Fruit fly (Drosophila melanogaster): ENCODE measurements around the gene hng3.
A peak's percentile ranks its signal among the peaks of the same experiment; 100 is the strongest.

hng3 gene

dm6 chr3L:778977-779376 lies 23.7 kb upstream of the hng3 start (continued):
- no peak for TF ChIP-seq D (optimal IDR thresholded peaks at IDR 0.05)
- TF ChIP-seq D (GFP tag; optimal IDR thresholded peaks at IDR 0.05): no peak
- no peak for TF ChIP-seq sc (optimal IDR thresholded peaks at IDR 0.05)
- TF ChIP-seq sc (GFP tag; optimal IDR thresholded peaks at IDR 0.05): no peak
- no peak for TF ChIP-seq CG32767 (GFP tag; IDR thresholded peaks at IDR 0.05)
- no peak for TF ChIP-seq Taf1 (GFP tag; IDR thresholded peaks at IDR 0.05)
- no peak for TF ChIP-seq Dref (GFP tag; IDR thresholded peaks at IDR 0.05)
- no peak for TF ChIP-seq CG2889 (GFP tag; IDR thresholded peaks at IDR 0.05)
- TF ChIP-seq Deaf1 (tag; optimal IDR thresholded peaks at IDR 0.05): no peak
- no peak for TF ChIP-seq Bteb2 (GFP tag; optimal IDR thresholded peaks at IDR 0.05)
- no peak for TF ChIP-seq sima (GFP tag; optimal IDR thresholded peaks at IDR 0.05)
- TF ChIP-seq al (GFP tag; IDR thresholded peaks at IDR 0.05): no peak
- TF ChIP-seq inv (GFP tag; IDR thresholded peaks at IDR 0.05; ENCODE audit: partially characterized antibody): no peak
- TF ChIP-seq CG18262 (tag; optimal IDR thresholded peaks at IDR 0.05): no peak
- TF ChIP-seq CG9932 (GFP tag; IDR thresholded peaks at IDR 0.05): peak; percentile 56
- no peak for TF ChIP-seq E2f1 (GFP tag; IDR thresholded peaks at IDR 0.05)
- TF ChIP-seq slou (GFP tag; optimal IDR thresholded peaks at IDR 0.05): no peak
- no peak for TF ChIP-seq CG1529 (GFP tag; optimal IDR thresholded peaks at IDR 0.05)
- TF ChIP-seq prd (optimal IDR thresholded peaks at IDR 0.05): no peak
- TF ChIP-seq prd (GFP tag; IDR thresholded peaks at IDR 0.05): 0 out of 3 replicates have a peak, but pooled peaks have one; percentile 14
- TF ChIP-seq CG17186 (GFP tag; optimal IDR thresholded peaks at IDR 0.05): no peak
- 0 out of 3 replicates have a peak, but pooled peaks have one; percentile 7 for TF ChIP-seq gce (GFP tag; IDR thresholded peaks at IDR 0.05)
- no peak for TF ChIP-seq zfh1 (GFP tag; IDR thresholded peaks at IDR 0.05)
- no peak for TF ChIP-seq CG10959 (GFP tag; IDR thresholded peaks at IDR 0.05)
- no peak for TF ChIP-seq ems (GFP tag; optimal IDR thresholded peaks at IDR 0.05)
- TF ChIP-seq kni (GFP tag; optimal IDR thresholded peaks at IDR 0.05): no peak
- TF ChIP-seq shn (GFP tag; optimal IDR thresholded peaks at IDR 0.05): peak; percentile 17
- TF ChIP-seq H2.0 (GFP tag; IDR thresholded peaks at IDR 0.05): no peak
- no peak for TF ChIP-seq Aef1 (GFP tag; IDR thresholded peaks at IDR 0.05)
- TF ChIP-seq gsb (GFP tag; IDR thresholded peaks at IDR 0.05): no peak
- no peak for TF ChIP-seq CG11560 (tag; IDR thresholded peaks at IDR 0.05)
- no peak for TF ChIP-seq MTF-1 (GFP tag; optimal IDR thresholded peaks at IDR 0.05; ENCODE audit: borderline replicate concordance)
- no peak for TF ChIP-seq lov (optimal IDR thresholded peaks at IDR 0.05)
- no peak for TF ChIP-seq lov (GFP tag; IDR thresholded peaks at IDR 0.05)
- TF ChIP-seq Chrac-16 (GFP tag; optimal IDR thresholded peaks at IDR 0.05): no peak
- TF ChIP-seq luna (GFP tag; optimal IDR thresholded peaks at IDR 0.05): no peak
- no peak for TF ChIP-seq CG13894 (tag; optimal IDR thresholded peaks at IDR 0.05)
- TF ChIP-seq emc (GFP tag; optimal IDR thresholded peaks at IDR 0.05): no peak
- TF ChIP-seq Rfx (GFP tag; IDR thresholded peaks at IDR 0.05): no peak
- TF ChIP-seq dysf (GFP tag; IDR thresholded peaks at IDR 0.05): no peak
- TF ChIP-seq eyg (GFP tag; optimal IDR thresholded peaks at IDR 0.05): no peak
- TF ChIP-seq CG2875 (GFP tag; optimal IDR thresholded peaks at IDR 0.05): peak; percentile 17
- TF ChIP-seq corto (GFP tag; optimal IDR thresholded peaks at IDR 0.05): no peak
- TF ChIP-seq twi (tag; optimal IDR thresholded peaks at IDR 0.05): no peak
- no peak for TF ChIP-seq run (tag; optimal IDR thresholded peaks at IDR 0.05)
- no peak for TF ChIP-seq sens-2 (GFP tag; IDR thresholded peaks at IDR 0.05)
- TF ChIP-seq HLH4C (GFP tag; IDR thresholded peaks at IDR 0.05; ENCODE audit: partially characterized antibody): no peak
- no peak for TF ChIP-seq Sry-β (GFP tag; optimal IDR thresholded peaks at IDR 0.05)
- TF ChIP-seq Rx (GFP tag; IDR thresholded peaks at IDR 0.05): no peak
- TF ChIP-seq tio (GFP tag; optimal IDR thresholded peaks at IDR 0.05): no peak
- no peak for TF ChIP-seq zen2 (GFP tag; IDR thresholded peaks at IDR 0.05; ENCODE audit: partially characterized antibody)
- no peak for TF ChIP-seq CG10431 (GFP tag; optimal IDR thresholded peaks at IDR 0.05)
- TF ChIP-seq CG13424 (tag; optimal IDR thresholded peaks at IDR 0.05): peak; percentile 33
- TF ChIP-seq CG8765 (GFP tag; IDR thresholded peaks at IDR 0.05): no peak

All from whole organism, embryonic.